Worm (Caenorhabditis elegans): ENCODE data around the gene R09E10.5.

Gene R09E10.5

DNA sequence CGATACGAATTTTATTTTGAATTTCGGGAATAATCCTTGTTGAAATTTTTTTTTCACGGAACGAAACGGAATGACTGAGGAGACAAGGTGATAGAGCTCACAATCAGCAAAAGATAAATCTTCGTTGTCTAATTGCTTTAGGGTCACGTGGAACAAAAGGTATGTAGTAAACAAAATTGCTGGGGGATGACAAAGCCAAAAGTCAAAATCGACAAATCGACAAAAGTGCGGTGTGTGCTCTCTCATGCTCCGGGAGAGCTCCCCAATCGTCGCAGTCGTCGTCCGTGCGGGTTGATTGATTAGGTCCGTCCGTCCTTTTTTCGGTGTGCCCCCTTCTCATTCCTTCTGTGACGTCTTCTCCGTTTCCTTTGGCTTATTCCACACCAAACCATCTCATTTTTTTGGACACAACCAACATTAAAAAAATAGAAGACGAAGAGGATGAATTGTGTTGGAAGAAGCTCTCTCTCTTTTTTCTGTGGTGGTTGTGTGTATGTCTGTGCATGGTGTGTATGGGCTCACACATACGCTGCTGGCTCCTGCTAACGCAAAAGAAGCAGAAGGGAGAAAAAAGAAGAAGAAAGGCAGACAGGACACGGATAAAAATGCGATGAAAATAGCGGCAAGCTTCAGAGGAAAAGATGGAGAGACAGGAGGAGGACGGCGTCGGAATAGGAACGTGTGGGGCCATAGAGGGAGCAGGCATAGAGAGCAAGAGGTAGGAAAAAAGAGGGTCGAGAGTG, 39.7 kb upstream of the R09E10.5 start:
- TF ChIP-seq ceh-91 (GFP tag; IDR thresholded peaks at IDR 0.05): no peak
- TF ChIP-seq lin-26 (GFP tag; IDR thresholded peaks at IDR 0.05): no peak
- TF ChIP-seq attf-6 (GFP tag; IDR thresholded peaks at IDR 0.05): no peak
- TF ChIP-seq Y79H2A.3 (GFP tag; conservative IDR thresholded peaks at IDR 0.05): no peak
- peak; percentile 20 for TF ChIP-seq B0035.1 (tag; optimal IDR thresholded peaks at IDR 0.05)
- peak; percentile 14 for TF ChIP-seq ztf-18 (tag; optimal IDR thresholded peaks at IDR 0.05)
- peak; percentile 19 for TF ChIP-seq F23B12.7 (tag; optimal IDR thresholded peaks at IDR 0.05; ENCODE audit: insufficient read depth)
- peak; percentile 3 for TF ChIP-seq die-1 (tag; optimal IDR thresholded peaks at IDR 0.05)
- no peak for TF ChIP-seq snpc-4 (GFP tag; optimal IDR thresholded peaks at IDR 0.05)
- TF ChIP-seq snpc-4 (tag; optimal IDR thresholded peaks at IDR 0.05): peak in 2 of 4 experiments; percentile 7 to 18
- 0 out of 2 replicates have a peak, but pooled peaks have one; percentile 48 for TF ChIP-seq egrh-3 (GFP tag; IDR thresholded peaks at IDR 0.05)
- no peak for TF ChIP-seq C06A6.2 (GFP tag; conservative IDR thresholded peaks at IDR 0.05)
- TF ChIP-seq lin-35 (GFP tag; optimal IDR thresholded peaks at IDR 0.05): peak in 1 of 3 experiments; percentile 43
- peak; percentile 76 for TF ChIP-seq zfh-2 (GFP tag; conservative IDR thresholded peaks at IDR 0.05)
- TF ChIP-seq K12H6.12 (tag; optimal IDR thresholded peaks at IDR 0.05): peak; percentile 36

DNA sequence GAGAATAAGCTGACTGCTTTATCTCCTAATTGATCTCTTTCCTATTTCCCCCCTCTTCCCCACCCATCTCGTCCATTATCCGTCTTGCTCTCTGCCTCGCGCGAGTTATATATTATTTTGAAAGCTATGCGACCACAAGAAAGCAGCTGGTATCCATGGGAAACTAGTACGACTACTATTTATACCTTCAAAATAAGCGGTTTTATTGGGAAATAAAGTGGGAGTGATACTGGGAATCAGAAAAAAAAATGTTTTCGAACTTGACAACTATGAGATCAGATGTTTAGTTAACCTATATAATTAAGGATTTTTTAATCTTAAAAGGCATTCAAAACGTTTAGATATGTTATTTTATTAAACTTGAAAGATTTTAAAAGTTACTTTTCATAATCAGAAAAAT, 37.6 kb upstream of the R09E10.5 start:
- no peak for TF ChIP-seq chd-7 (tag; optimal IDR thresholded peaks at IDR 0.05)
- TF ChIP-seq ztf-18 (tag; optimal IDR thresholded peaks at IDR 0.05): no peak
- TF ChIP-seq unc-130 (GFP tag; optimal IDR thresholded peaks at IDR 0.05): no peak
- TF ChIP-seq dox-1 (GFP tag; IDR thresholded peaks at IDR 0.05): no peak
- TF ChIP-seq ama-1 (optimal IDR thresholded peaks at IDR 0.05): no peak
- no peak for TF ChIP-seq ama-1 (GFP tag; optimal IDR thresholded peaks at IDR 0.05)
- TF ChIP-seq aptf-2 (GFP tag; conservative IDR thresholded peaks at IDR 0.05): no peak
- TF ChIP-seq rpc-1 (optimal IDR thresholded peaks at IDR 0.05): no peak
- TF ChIP-seq rpc-1 (tag; optimal IDR thresholded peaks at IDR 0.05): no peak
- no peak for TF ChIP-seq sea-2 (GFP tag; IDR thresholded peaks at IDR 0.05)
- no peak for TF ChIP-seq B0019.2 (GFP tag; conservative IDR thresholded peaks at IDR 0.05)
- TF ChIP-seq egrh-3 (GFP tag; IDR thresholded peaks at IDR 0.05): no peak
- no peak for TF ChIP-seq K11D2.4 (GFP tag; IDR thresholded peaks at IDR 0.05)
- no peak for TF ChIP-seq sptf-2 (GFP tag; optimal IDR thresholded peaks at IDR 0.05)
- no peak for TF ChIP-seq Y79H2A.3 (GFP tag; conservative IDR thresholded peaks at IDR 0.05)
- TF ChIP-seq him-1 (tag; optimal IDR thresholded peaks at IDR 0.05): no peak

DNA sequence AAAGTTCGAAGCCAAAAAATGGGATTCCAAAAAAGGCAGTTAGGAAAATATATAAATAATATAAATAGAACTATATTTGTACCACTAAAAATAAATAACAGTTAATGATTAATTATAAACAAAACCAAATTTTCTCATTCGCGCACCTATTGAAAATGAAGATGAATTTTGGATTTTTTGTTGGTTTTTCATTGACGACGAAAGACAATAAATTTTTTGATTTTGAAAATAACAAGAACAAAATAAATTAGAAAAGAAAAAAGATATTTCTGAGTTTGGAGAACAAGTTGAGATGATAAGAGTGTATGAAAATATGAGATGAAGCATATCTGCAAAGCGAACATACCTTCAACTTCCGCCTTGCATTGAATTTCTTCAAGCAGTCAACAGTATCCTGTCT, 35.2 kb upstream of the R09E10.5 start:
- no peak for TF ChIP-seq B0019.2 (GFP tag; conservative IDR thresholded peaks at IDR 0.05)
- TF ChIP-seq K11D2.4 (GFP tag; IDR thresholded peaks at IDR 0.05): no peak
- no peak for TF ChIP-seq madf-8 (GFP tag; conservative IDR thresholded peaks at IDR 0.05)
- TF ChIP-seq C17E4.6 (GFP tag; IDR thresholded peaks at IDR 0.05): no peak
- no peak for TF ChIP-seq akir-1 (GFP tag; optimal IDR thresholded peaks at IDR 0.05)
- TF ChIP-seq cebp-2 (GFP tag; IDR thresholded peaks at IDR 0.05): no peak
- TF ChIP-seq dox-1 (GFP tag; IDR thresholded peaks at IDR 0.05): no peak
- no peak for TF ChIP-seq hrde-1 (tag; optimal IDR thresholded peaks at IDR 0.05; ENCODE audit: borderline replicate concordance)
- TF ChIP-seq pbrm-1 (GFP tag; IDR thresholded peaks at IDR 0.05): no peak
- TF ChIP-seq tlf-1 (GFP tag; optimal IDR thresholded peaks at IDR 0.05): no peak
- TF ChIP-seq him-1 (tag; optimal IDR thresholded peaks at IDR 0.05): no peak
- TF ChIP-seq nhr-80 (tag; optimal IDR thresholded peaks at IDR 0.05): no peak
- TF ChIP-seq snpc-3.4 (tag; optimal IDR thresholded peaks at IDR 0.05): no peak
- TF ChIP-seq rcor-1 (GFP tag; IDR thresholded peaks at IDR 0.05): no peak
- TF ChIP-seq ztf-18 (tag; optimal IDR thresholded peaks at IDR 0.05): no peak
- TF ChIP-seq lsl-1 (GFP tag; optimal IDR thresholded peaks at IDR 0.05): no peak
- no peak for TF ChIP-seq madf-10 (tag; optimal IDR thresholded peaks at IDR 0.05)
- no peak for TF ChIP-seq ztf-25 (GFP tag; IDR thresholded peaks at IDR 0.05)
- TF ChIP-seq Y95B8A.8 (GFP tag; IDR thresholded peaks at IDR 0.05): no peak
